Worm (Caenorhabditis elegans): ENCODE results near the gene F41G4.13.

DNA sequence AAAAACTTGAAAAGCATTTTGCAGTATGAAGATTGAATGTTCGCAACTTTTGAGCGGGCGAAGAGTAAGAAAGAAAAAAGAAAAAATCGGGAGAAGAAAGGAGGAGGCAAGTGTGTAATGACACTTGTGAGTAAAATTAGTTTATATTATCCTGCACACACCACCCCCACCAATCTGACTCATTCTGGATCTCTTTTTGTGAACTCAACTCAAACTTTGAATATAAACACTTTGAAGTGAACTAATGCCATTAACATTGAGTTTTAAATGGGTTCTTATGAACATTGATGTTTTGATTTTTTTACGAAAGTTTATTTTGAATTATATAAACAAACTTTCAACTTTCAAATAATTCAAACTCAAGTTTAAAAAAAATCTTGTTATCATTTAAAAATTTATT lies 10.3 kb upstream of the F41G4.13 start, which contains the start of gene F41G4.8:
- no peak for TF ChIP-seq flt-1 (GFP tag; IDR thresholded peaks at IDR 0.05)
- no peak for TF ChIP-seq B0310.2 (tag; optimal IDR thresholded peaks at IDR 0.05)
- no peak for TF ChIP-seq ama-1 (optimal IDR thresholded peaks at IDR 0.05)
- TF ChIP-seq sea-1 (GFP tag; conservative IDR thresholded peaks at IDR 0.05), result no peak
- TF ChIP-seq ceh-36 (tag; optimal IDR thresholded peaks at IDR 0.05), result no peak
- no peak for TF ChIP-seq hnd-1 (tag; optimal IDR thresholded peaks at IDR 0.05)
- no peak for TF ChIP-seq F13C5.2 (tag; optimal IDR thresholded peaks at IDR 0.05)
- TF ChIP-seq tbx-37 (GFP tag; conservative IDR thresholded peaks at IDR 0.05), result no peak
- no peak for TF ChIP-seq ets-7 (tag; optimal IDR thresholded peaks at IDR 0.05)
- no peak for TF ChIP-seq ceh-13 (GFP tag; optimal IDR thresholded peaks at IDR 0.05)
- TF ChIP-seq pes-1 (GFP tag; IDR thresholded peaks at IDR 0.05), result no peak
- no peak for TF ChIP-seq scrt-1 (GFP tag; IDR thresholded peaks at IDR 0.05)
- no peak for TF ChIP-seq tbx-11 (GFP tag; IDR thresholded peaks at IDR 0.05)
- no peak for TF ChIP-seq tra-4 (tag; optimal IDR thresholded peaks at IDR 0.05)

Measured in whole organism, early embryonic.